Fruit fly (Drosophila melanogaster) whole organism, wandering third instar larva: ENCODE data around the gene Acp95EF.

ENCODE experiments used
- Abd-B ChIP-seq: fragments of >200 bp; optimal IDR thresholded peaks from 2 replicates; lab custom pipeline; 2017; ENCODE audit warnings: missing biosample characterization, missing genetic modification characterization
- Jra ChIP-seq: sonication (Bioruptor generic); optimal IDR thresholded peaks from 2 replicates; lab custom pipeline; 2016; ENCODE audit warnings: missing biosample characterization, missing genetic modification characterization
- Vsx2 ChIP-seq: fragments of 200-300, 225-300 bp; sonication (Bioruptor generic); optimal IDR thresholded peaks from 2 replicates; lab custom pipeline; 2018; ENCODE audit warnings: missing biosample characterization, missing genetic modification characterization; ENCODE audit not compliant: partially characterized antibody
- dl ChIP-seq, 2 experiments: fragments of 175-275, 200-275 bp in 1 of 2; fragments of 200-275 bp in 1 of 2; sonication (Bioruptor generic); optimal IDR thresholded peaks; lab custom pipeline; 2018; ENCODE audit warnings: mild to moderate bottlenecking in 2 of 2, missing biosample characterization in 2 of 2, missing genetic modification characterization in 2 of 2, moderate library complexity in 2 of 2; ENCODE audit not compliant: partially characterized antibody in 2 of 2, insufficient read depth in 1 of 2
- dmrt93B ChIP-seq: fragments of 200-800 bp; sonication (Bioruptor generic); optimal IDR thresholded peaks from 2 replicates; lab custom pipeline; 2018; ENCODE audit warnings: missing biosample characterization, mild to moderate bottlenecking, missing genetic modification characterization
- psq ChIP-seq: fragments of 200-800 bp; sonication (Bioruptor generic); optimal IDR thresholded peaks from 3 replicates; lab custom pipeline; 2017; ENCODE audit warnings: missing biosample characterization, mild to moderate bottlenecking, missing genetic modification characterization, moderate library complexity
- sage ChIP-seq: fragments of 200-800 bp; sonication (Bioruptor generic); optimal IDR thresholded peaks from 2 replicates; lab custom pipeline; 2016; ENCODE audit warnings: missing biosample characterization, mild to moderate bottlenecking, missing genetic modification characterization
- usp ChIP-seq: fragments of >200 bp; optimal IDR thresholded peaks from 2 replicates; lab custom pipeline; 2017; ENCODE audit warnings: missing biosample characterization, missing genetic modification characterization

DNA sequence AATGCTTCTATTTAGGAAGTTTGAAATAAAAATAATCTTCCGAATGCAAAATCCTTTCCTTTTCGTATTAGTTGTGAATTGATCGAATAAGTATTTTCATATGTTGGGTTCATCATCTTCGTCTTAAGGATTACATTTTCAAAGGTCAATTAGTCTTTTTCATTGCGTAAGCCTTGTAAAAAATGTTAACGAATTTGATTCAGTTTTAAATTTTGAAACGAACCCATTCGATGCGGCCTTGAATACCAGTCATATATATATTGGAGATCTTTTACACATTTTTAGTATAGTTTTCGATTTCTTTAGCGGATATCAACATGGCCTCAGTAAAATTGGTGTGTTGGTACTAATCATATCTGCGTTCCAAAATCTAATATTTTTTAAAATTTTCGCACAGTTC lies at the start of gene Acp95EF:
- TF ChIP-seq sage = no peak
- no peak for TF ChIP-seq psq (GFP tag; lab: Kevin White, UChicago)
- no peak for TF ChIP-seq Jra
- no peak for TF ChIP-seq Abd-B (GFP tag; lab: Kevin White, UChicago)
- TF ChIP-seq usp (GFP tag; lab: Kevin White, UChicago) = no peak
- no peak for TF ChIP-seq dl (GFP tag; optimal IDR thresholded peaks at IDR 0.05; lab: Kevin White, UChicago; ENCODE audit: insufficient read depth in 1 of 2, partially characterized antibody in 2 of 2)
- TF ChIP-seq dmrt93B (GFP tag; lab: Kevin White, UChicago) = no peak
- no peak for TF ChIP-seq Vsx2 (GFP tag; lab: Kevin White, UChicago)
